Worm (Caenorhabditis elegans) whole organism, L1 larva: Measurements from ENCODE around the gene chtb-3.

Experiments
- C04F5.9 ChIP-seq: sonication (generic microtip); optimal IDR thresholded peaks from 2 replicates; lab custom pipeline; 2016; ENCODE audit warnings: missing genetic modification characterization, missing compliant biosample characterization
- C16A3.4 ChIP-seq: fragments of 150-350 bp; optimal IDR thresholded peaks from 2 replicates; lab custom pipeline; 2014; ENCODE audit warnings: missing biosample characterization, missing genetic modification characterization
- Y116A8C.19 ChIP-seq: sonication (generic microtip); optimal IDR thresholded peaks from 2 replicates; lab custom pipeline; 2016; ENCODE audit warnings: missing compliant biosample characterization, missing genetic modification characterization, borderline replicate concordance
- alr-1 ChIP-seq: fragments of 200-800 bp; sonication (Bioruptor generic); optimal IDR thresholded peaks from 2 replicates; lab custom pipeline; 2018; ENCODE audit warnings: borderline replicate concordance, mild to moderate bottlenecking, missing genetic modification characterization, missing compliant biosample characterization
- blmp-1 ChIP-seq: fragments of 150-350 bp; optimal IDR thresholded peaks from 2 replicates; lab custom pipeline; 2014; ENCODE audit warnings: missing biosample characterization, missing genetic modification characterization
- ceh-63 ChIP-seq: fragments of 200-800 bp; sonication (Bioruptor generic); optimal IDR thresholded peaks from 2 replicates; lab custom pipeline; 2018; ENCODE audit warnings: mild to moderate bottlenecking, missing genetic modification characterization, missing compliant biosample characterization
- ceh-88 ChIP-seq: fragments of 200-800 bp; sonication (Bioruptor generic); IDR thresholded peaks from 2 replicates; pipeline ENCODE4 v1.3.6; 2022; ENCODE audit warnings: missing genetic modification characterization, missing compliant biosample characterization
- ceh-90 ChIP-seq: sonication (generic microtip); optimal IDR thresholded peaks from 2 replicates; lab custom pipeline; 2016; ENCODE audit warnings: missing genetic modification characterization, missing compliant biosample characterization
- dsc-1 ChIP-seq: sonication (generic microtip); optimal IDR thresholded peaks from 2 replicates; lab custom pipeline; 2016; ENCODE audit warnings: mild to moderate bottlenecking, missing genetic modification characterization, missing compliant biosample characterization
- efl-3 ChIP-seq: fragments of 200-800 bp; sonication (Bioruptor generic); optimal IDR thresholded peaks from 2 replicates; lab custom pipeline; 2018; ENCODE audit warnings: mild to moderate bottlenecking, missing genetic modification characterization, missing compliant biosample characterization
- elt-2 ChIP-seq: sonication (generic microtip); optimal IDR thresholded peaks from 2 replicates; lab custom pipeline; 2016; ENCODE audit warnings: missing genetic modification characterization, mild to moderate bottlenecking, inconsistent platforms, missing compliant biosample characterization, missing genetic modification reagents
- elt-3 ChIP-seq, 6 experiments: fragments of 150-350 bp in 1 of 6; sonication (generic microtip); optimal IDR thresholded peaks; 2 replicates each; lab custom pipeline; 2017 to 2018; ENCODE audit warnings: missing biosample characterization in 6 of 6, missing genetic modification characterization in 6 of 6, inconsistent platforms in 1 of 6
- ets-5 ChIP-seq: fragments of 200-800 bp; sonication (Bioruptor generic); IDR thresholded peaks from 2 replicates; pipeline ENCODE4 v1.3.6; 2022; ENCODE audit warnings: missing genetic modification characterization, missing compliant biosample characterization
- fkh-4 ChIP-seq: sonication (generic microtip); optimal IDR thresholded peaks from 2 replicates; lab custom pipeline; 2016; ENCODE audit warnings: missing compliant biosample characterization, missing genetic modification characterization, borderline replicate concordance
- fos-1 ChIP-seq: fragments of 150-350 bp; optimal IDR thresholded peaks from 2 replicates; lab custom pipeline; 2014; ENCODE audit warnings: missing biosample characterization, missing genetic modification characterization
- grh-1 ChIP-seq: fragments of 200-800 bp; sonication (Bioruptor generic); IDR thresholded peaks from 2 replicates; pipeline ENCODE4 v1.3.6; 2022; ENCODE audit warnings: missing genetic modification reagents, missing genetic modification characterization, missing compliant biosample characterization
- hlh-17 ChIP-seq: fragments of 200-800 bp; sonication (Bioruptor generic); optimal IDR thresholded peaks from 2 replicates; lab custom pipeline; 2018; ENCODE audit warnings: missing genetic modification characterization, mild to moderate bottlenecking, missing compliant biosample characterization, moderate library complexity, borderline replicate concordance
- irx-1 ChIP-seq: sonication (generic microtip); optimal IDR thresholded peaks from 2 replicates; lab custom pipeline; 2016; ENCODE audit warnings: missing genetic modification characterization, missing compliant biosample characterization
- lin-14 ChIP-seq: fragments of 200-800 bp; sonication (Bioruptor generic); optimal IDR thresholded peaks from 2 replicates; lab custom pipeline; 2018; ENCODE audit warnings: mild to moderate bottlenecking, missing genetic modification characterization, moderate library complexity, missing compliant biosample characterization
- lin-35 ChIP-seq, 2 experiments: fragments of 150-350 bp; optimal IDR thresholded peaks; 2 replicates each; lab custom pipeline; 2014; ENCODE audit warnings: missing biosample characterization in 2 of 2, missing genetic modification characterization in 2 of 2, missing genetic modification reagents in 2 of 2
- lin-39 ChIP-seq: fragments of 150-350 bp; optimal IDR thresholded peaks from 2 replicates; lab custom pipeline; 2014; ENCODE audit warnings: missing biosample characterization, missing genetic modification reagents, missing genetic modification characterization
- lsy-2 ChIP-seq, 2 experiments: fragments of 150-350 bp; optimal IDR thresholded peaks; 2 replicates each; lab custom pipeline; 2014; ENCODE audit warnings: missing biosample characterization in 2 of 2, missing genetic modification characterization in 2 of 2
- mab-9 ChIP-seq: fragments of 200-800 bp; sonication (Bioruptor generic); IDR thresholded peaks from 2 replicates; pipeline ENCODE4 v1.3.6; 2022; ENCODE audit warnings: missing genetic modification reagents, missing genetic modification characterization, missing compliant biosample characterization
- mep-1 ChIP-seq: fragments of 150-350 bp; optimal IDR thresholded peaks from 2 replicates; lab custom pipeline; 2014; ENCODE audit warnings: missing biosample characterization, missing genetic modification characterization
- nhr-11 ChIP-seq: fragments of 150-350 bp; optimal IDR thresholded peaks from 2 replicates; lab custom pipeline; 2014; ENCODE audit warnings: missing biosample characterization, missing genetic modification characterization
- nhr-12 ChIP-seq: sonication (generic microtip); optimal IDR thresholded peaks from 2 replicates; lab custom pipeline; 2017; ENCODE audit warnings: missing biosample characterization, missing genetic modification characterization
- nhr-19 ChIP-seq: fragments of 200-800 bp; sonication (Bioruptor generic); conservative IDR thresholded peaks from 2 replicates; pipeline ENCODE4 v1.3.6; 2022; ENCODE audit warnings: missing genetic modification characterization, missing compliant biosample characterization
- nhr-20 ChIP-seq: sonication (generic microtip); optimal IDR thresholded peaks from 2 replicates; lab custom pipeline; 2016; ENCODE audit warnings: mild to moderate bottlenecking, missing genetic modification characterization, missing compliant biosample characterization
- nhr-47 ChIP-seq: sonication (generic microtip); optimal IDR thresholded peaks from 2 replicates; lab custom pipeline; 2016; ENCODE audit warnings: mild to moderate bottlenecking, missing genetic modification characterization, moderate library complexity, missing compliant biosample characterization
- nhr-71 ChIP-seq: sonication (generic microtip); optimal IDR thresholded peaks from 2 replicates; lab custom pipeline; 2016; ENCODE audit warnings: mild to moderate bottlenecking, missing genetic modification characterization, moderate library complexity, missing compliant biosample characterization
- nhr-76 ChIP-seq: sonication (generic microtip); optimal IDR thresholded peaks from 2 replicates; lab custom pipeline; 2017; ENCODE audit warnings: missing biosample characterization, missing genetic modification characterization
- nhr-77 ChIP-seq: fragments of 150-350 bp; optimal IDR thresholded peaks from 2 replicates; lab custom pipeline; 2014; ENCODE audit warnings: missing biosample characterization, missing genetic modification characterization
- nhr-85 ChIP-seq: sonication (generic microtip); peaks from one replicate; lab custom pipeline; 2016; ENCODE audit warnings: missing genetic modification characterization, inconsistent platforms, missing compliant biosample characterization
- nhr-90 ChIP-seq: sonication (generic microtip); optimal IDR thresholded peaks from 2 replicates; lab custom pipeline; 2016; ENCODE audit warnings: mild to moderate bottlenecking, missing genetic modification characterization, missing compliant biosample characterization; ENCODE audit not compliant: poor library complexity
- pax-3 ChIP-seq: fragments of 200-800 bp; sonication (Bioruptor generic); optimal IDR thresholded peaks from 2 replicates; lab custom pipeline; 2018; ENCODE audit warnings: mild to moderate bottlenecking, missing genetic modification characterization, moderate library complexity, missing compliant biosample characterization
- pqm-1 ChIP-seq: sonication (generic microtip); optimal IDR thresholded peaks from 3 replicates; lab custom pipeline; 2017; ENCODE audit warnings: missing biosample characterization, missing genetic modification characterization
- skn-1 ChIP-seq: fragments of 150-350 bp; optimal IDR thresholded peaks from 2 replicates; lab custom pipeline; 2014; ENCODE audit warnings: missing biosample characterization, missing genetic modification characterization
- snu-23 ChIP-seq: sonication (generic microtip); optimal IDR thresholded peaks from 2 replicates; lab custom pipeline; 2016; ENCODE audit warnings: missing genetic modification characterization, missing compliant biosample characterization
- sup-37 ChIP-seq: fragments of 200-800 bp; sonication (Bioruptor generic); optimal IDR thresholded peaks from 2 replicates; lab custom pipeline; 2018; ENCODE audit warnings: mild to moderate bottlenecking, missing genetic modification characterization, missing compliant biosample characterization
- swsn-7 ChIP-seq: sonication (generic microtip); optimal IDR thresholded peaks from 2 replicates; lab custom pipeline; 2016; ENCODE audit warnings: missing genetic modification characterization, missing compliant biosample characterization
- tbx-2 ChIP-seq: sonication (generic microtip); optimal IDR thresholded peaks from 2 replicates; lab custom pipeline; 2016; ENCODE audit warnings: missing genetic modification characterization, missing compliant biosample characterization
- vab-15 ChIP-seq: sonication (generic microtip); optimal IDR thresholded peaks from 2 replicates; lab custom pipeline; 2017; ENCODE audit warnings: missing genotype, mild to moderate bottlenecking, missing genetic modification characterization, missing compliant biosample characterization
- xbp-1 ChIP-seq: sonication (generic microtip); optimal IDR thresholded peaks from 2 replicates; lab custom pipeline; 2016; ENCODE audit warnings: missing genetic modification characterization, missing compliant biosample characterization

Gene chtb-3

DNA sequence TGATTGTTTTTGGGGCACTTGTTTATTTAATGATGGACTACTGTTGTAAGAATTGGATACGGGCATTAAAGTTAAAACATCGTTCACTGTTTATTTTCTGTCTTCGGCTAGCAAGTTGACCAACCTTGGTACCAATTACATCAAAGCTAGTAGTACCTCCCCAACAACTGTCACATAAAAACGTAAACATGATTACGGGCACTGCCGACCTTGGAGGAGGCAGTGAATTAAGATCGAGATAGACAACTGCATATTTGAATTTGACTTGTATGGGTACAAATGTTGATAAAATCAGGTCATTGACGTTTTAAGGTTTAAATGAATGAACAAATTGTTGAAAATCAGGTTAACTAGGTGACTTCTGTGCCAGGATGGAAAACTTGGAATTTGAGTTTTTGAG, 42.2 kb downstream of the chtb-3 start (continued):
- TF ChIP-seq vab-15 (tag; lab: Kevin White, UChicago): no peak
- peak; percentile 33 for TF ChIP-seq blmp-1 (tag; lab: Kevin White, UChicago)
- no peak for TF ChIP-seq efl-3 (GFP tag; lab: Kevin White, UChicago)
- peak; percentile 40 for TF ChIP-seq nhr-20 (tag; lab: Kevin White, UChicago)
- no peak for TF ChIP-seq C04F5.9 (tag; lab: Kevin White, UChicago)
- no peak for TF ChIP-seq fkh-4 (tag; lab: Kevin White, UChicago)
- no peak for TF ChIP-seq Y116A8C.19 (tag; lab: Kevin White, UChicago)
- TF ChIP-seq nhr-11 (tag; lab: Kevin White, UChicago): no peak
- no peak for TF ChIP-seq mab-9 (GFP tag; lab: Robert Waterston, UW)
- peak in 2 of 6 experiments; percentile 10 to 58 for TF ChIP-seq elt-3 (tag; optimal IDR thresholded peaks at IDR 0.05; lab: Kevin White, UChicago)

DNA sequence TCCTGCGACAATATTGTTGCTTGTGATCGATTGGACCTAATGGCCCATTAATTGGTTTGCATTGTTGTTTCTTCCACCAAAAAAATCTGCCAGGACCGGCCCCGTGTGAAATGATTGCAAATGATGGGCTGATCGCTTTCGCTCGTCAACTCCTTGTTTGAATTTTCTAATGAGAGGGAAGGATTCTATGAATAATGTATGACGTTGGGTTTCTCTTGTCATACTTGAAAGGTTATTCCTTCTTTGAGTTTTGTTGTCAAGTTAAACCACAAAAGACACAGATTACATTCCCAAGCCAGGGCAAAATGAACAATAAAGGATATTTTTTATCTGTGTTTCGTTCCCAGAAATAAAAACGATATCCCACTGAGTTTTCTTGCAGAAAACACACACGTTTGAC, 42.7 kb downstream of the chtb-3 start:
- no peak for TF ChIP-seq nhr-85 (tag; lab: Kevin White, UChicago)
- TF ChIP-seq irx-1 (tag; lab: Kevin White, UChicago): peak; percentile 26

DNA sequence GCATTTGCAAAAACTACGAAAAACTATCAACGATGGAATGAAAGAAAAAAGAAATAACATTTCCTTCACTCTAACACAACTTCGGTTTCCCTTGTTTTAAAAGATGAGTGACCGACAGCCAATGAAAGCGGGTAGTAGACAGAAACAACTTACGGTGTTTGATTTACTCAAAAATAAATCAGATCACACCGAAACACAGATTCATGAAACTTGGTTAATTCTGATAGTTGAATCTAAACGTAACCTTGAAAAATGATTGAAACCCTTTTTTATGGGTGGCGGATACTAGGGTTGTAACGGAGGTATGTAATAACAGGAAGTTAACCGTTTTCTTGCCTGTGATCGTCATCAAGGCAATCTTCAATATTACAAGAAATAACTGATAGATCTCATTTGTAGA, 44.1 kb downstream of the chtb-3 start:
- TF ChIP-seq nhr-11 (tag; lab: Kevin White, UChicago) (no peak), blmp-1 (tag; lab: Kevin White, UChicago) (peak; percentile 64), nhr-19 (GFP tag; lab: Robert Waterston, UW) (0 out of 2 replicates have a peak, but pooled peaks have one; percentile 3), ceh-90 (tag; lab: Kevin White, UChicago) (no peak), fos-1 (tag; lab: Kevin White, UChicago) (no peak), nhr-85 (tag; lab: Kevin White, UChicago) (peak; percentile 95), ets-5 (GFP tag; lab: Robert Waterston, UW) (no peak), tbx-2 (tag; lab: Kevin White, UChicago) (peak; percentile 10), mep-1 (tag; lab: Kevin White, UChicago) (peak; percentile 31), xbp-1 (tag; lab: Kevin White, UChicago) (no peak), snu-23 (GFP tag; lab: Kevin White, UChicago) (peak; percentile 52), lsy-2 (tag; optimal IDR thresholded peaks at IDR 0.05; lab: Kevin White, UChicago) (peak in 1 of 2 experiments; percentile 24), C16A3.4 (tag; lab: Kevin White, UChicago) (no peak), lin-35 (GFP tag; optimal IDR thresholded peaks at IDR 0.05; lab: Kevin White, UChicago) (peak in 1 of 2 experiments; percentile 17), ceh-88 (GFP tag; lab: Robert Waterston, UW) (no peak), elt-3 (tag; optimal IDR thresholded peaks at IDR 0.05; lab: Kevin White, UChicago) (peak in 3 of 6 experiments; percentile 23 to 66 (median 50)), nhr-20 (tag; lab: Kevin White, UChicago) (peak; percentile 56), swsn-7 (tag; lab: Kevin White, UChicago) (no peak), hlh-17 (GFP tag; lab: Kevin White, UChicago) (no peak), alr-1 (tag; lab: Kevin White, UChicago) (no peak), nhr-90 (tag; lab: Kevin White, UChicago) (peak; percentile 64), lin-39 (no peak), dsc-1 (tag; lab: Kevin White, UChicago) (no peak), nhr-47 (peak; percentile 12), lin-14 (GFP tag; lab: Kevin White, UChicago) (peak; percentile 72), nhr-71 (tag; lab: Kevin White, UChicago) (peak; percentile 69), irx-1 (tag; lab: Kevin White, UChicago) (peak; percentile 38)

DNA sequence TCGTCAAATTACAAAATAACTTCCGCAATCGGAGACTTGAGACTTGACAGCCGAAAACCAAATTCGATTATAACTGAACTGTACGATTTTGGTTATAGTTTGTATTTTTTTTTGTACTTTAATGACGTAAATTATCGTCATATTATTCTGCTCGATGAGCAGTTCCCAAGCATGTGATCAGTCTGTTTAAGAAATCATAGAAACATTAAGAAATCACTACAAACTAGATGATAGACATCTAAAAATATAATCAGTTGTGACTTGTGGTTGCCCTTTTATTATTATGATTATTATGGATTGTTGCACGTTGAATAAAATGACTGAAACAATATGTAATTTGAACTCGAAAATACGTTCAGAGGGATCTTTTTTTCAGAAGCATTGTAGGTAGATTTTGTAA, 45.2 kb downstream of the chtb-3 start:
- TF ChIP-seq ceh-63 (GFP tag; lab: Kevin White, UChicago) (no peak), elt-2 (peak; percentile 64), nhr-12 (tag; lab: Kevin White, UChicago) (no peak), sup-37 (GFP tag; lab: Kevin White, UChicago) (no peak), nhr-85 (tag; lab: Kevin White, UChicago) (no peak), nhr-11 (tag; lab: Kevin White, UChicago) (no peak), nhr-76 (tag; lab: Kevin White, UChicago) (no peak), ceh-88 (GFP tag; lab: Robert Waterston, UW) (no peak), lin-35 (GFP tag; optimal IDR thresholded peaks at IDR 0.05; lab: Kevin White, UChicago) (peak in 1 of 2 experiments; percentile 36), nhr-71 (tag; lab: Kevin White, UChicago) (peak; percentile 19), blmp-1 (tag; lab: Kevin White, UChicago) (no peak), pqm-1 (tag; lab: Kevin White, UChicago) (no peak), nhr-20 (tag; lab: Kevin White, UChicago) (peak; percentile 20), fkh-4 (tag; lab: Kevin White, UChicago) (no peak), fos-1 (tag; lab: Kevin White, UChicago) (no peak), nhr-77 (tag; lab: Kevin White, UChicago) (no peak), pax-3 (tag; lab: Kevin White, UChicago) (no peak), grh-1 (no peak), alr-1 (tag; lab: Kevin White, UChicago) (no peak), irx-1 (tag; lab: Kevin White, UChicago) (no peak), skn-1 (no peak)
